Fruit fly (Drosophila melanogaster) whole organism, embryonic: ENCODE results near the gene CG5592.

ENCODE experiments used
- CG10209 ChIP-seq: fragments of 200-800 bp; sonication (Bioruptor generic); optimal IDR thresholded peaks from 3 replicates; lab custom pipeline; 2017; ENCODE audit warnings: missing biosample characterization, mild to moderate bottlenecking, missing genetic modification characterization, missing genetic modification reagents
- CG10462 ChIP-seq: fragments of 200-800 bp; sonication (Bioruptor generic); optimal IDR thresholded peaks from 2 replicates; lab custom pipeline; 2016; ENCODE audit warnings: missing biosample characterization, missing genetic modification characterization
- CG10979 ChIP-seq: fragments of 200-800 bp; sonication (Bioruptor generic); optimal IDR thresholded peaks from 2 replicates; lab custom pipeline; 2018; ENCODE audit warnings: missing biosample characterization, mild to moderate bottlenecking, missing genetic modification characterization, moderate library complexity
- CG13624 ChIP-seq: fragments of 200-800 bp; sonication (Bioruptor generic); optimal IDR thresholded peaks from 2 replicates; lab custom pipeline; 2016; ENCODE audit warnings: missing biosample characterization, missing genetic modification characterization
- CG1529 ChIP-seq: fragments of 200-800 bp; sonication (Bioruptor generic); optimal IDR thresholded peaks from 3 replicates; lab custom pipeline; 2018; ENCODE audit warnings: missing biosample characterization, missing genetic modification characterization
- CG15601 ChIP-seq: fragments of 200-800 bp; sonication (Bioruptor generic); optimal IDR thresholded peaks from 3 replicates; lab custom pipeline; 2019; ENCODE audit warnings: missing biosample characterization, mild to moderate bottlenecking, missing genetic modification characterization, moderate library complexity
- CG16779 ChIP-seq: fragments of 200-800 bp; sonication (Bioruptor generic); IDR thresholded peaks from 2 replicates; pipeline ENCODE4 v1.3.6; 2022; ENCODE audit warnings: missing biosample characterization, missing genetic modification characterization
- CG1792 ChIP-seq: fragments of 200-800 bp; sonication (Bioruptor generic); optimal IDR thresholded peaks from 2 replicates; lab custom pipeline; 2016; ENCODE audit warnings: missing biosample characterization, missing genetic modification characterization
- CG18619 ChIP-seq: fragments of 200-800 bp; sonication (Bioruptor generic); optimal IDR thresholded peaks from 3 replicates; lab custom pipeline; 2017; ENCODE audit warnings: missing biosample characterization, mild to moderate bottlenecking, missing genetic modification characterization
- CG33557 ChIP-seq: fragments of 200-800 bp; sonication (Bioruptor generic); optimal IDR thresholded peaks from 2 replicates; lab custom pipeline; 2019; ENCODE audit warnings: missing biosample characterization, mild to moderate bottlenecking, missing genetic modification characterization, moderate library complexity
- CG6854 ChIP-seq: fragments of 200-800 bp; sonication (Bioruptor generic); optimal IDR thresholded peaks from 3 replicates; lab custom pipeline; 2017; ENCODE audit warnings: missing biosample characterization, mild to moderate bottlenecking, missing genetic modification characterization
- CG7786 ChIP-seq: fragments of 200-800 bp; sonication (Bioruptor generic); optimal IDR thresholded peaks from 2 replicates; lab custom pipeline; 2016; ENCODE audit warnings: missing biosample characterization, missing genetic modification characterization
- CG9215 ChIP-seq: fragments of 200-800 bp; sonication (Bioruptor generic); IDR thresholded peaks from 2 replicates; pipeline ENCODE4 v1.3.6; 2022; ENCODE audit warnings: missing biosample characterization, missing genetic modification characterization
- CTCF ChIP-seq: fragments of 200-800 bp; sonication (Bioruptor generic); optimal IDR thresholded peaks from 2 replicates; lab custom pipeline; 2017; ENCODE audit warnings: missing biosample characterization, mild to moderate bottlenecking, missing genetic modification characterization, moderate library complexity
- Chrac-16 ChIP-seq: fragments of 200-800 bp; sonication (Bioruptor generic); optimal IDR thresholded peaks from 3 replicates; lab custom pipeline; 2016; ENCODE audit warnings: missing biosample characterization, missing genetic modification characterization
- Dbx ChIP-seq: fragments of 200-800 bp; sonication (Bioruptor generic); IDR thresholded peaks from 3 replicates; pipeline ENCODE4 v1.3.6; 2022; ENCODE audit warnings: missing biosample characterization, missing genetic modification characterization
- Dek ChIP-seq: fragments of 200-800 bp; sonication (Bioruptor generic); optimal IDR thresholded peaks from 3 replicates; lab custom pipeline; 2019; ENCODE audit warnings: missing biosample characterization, mild to moderate bottlenecking, missing genetic modification characterization, moderate library complexity
- Doc3 ChIP-seq: fragments of 200-800 bp; sonication (Bioruptor generic); IDR thresholded peaks from 3 replicates; pipeline ENCODE4 v1.3.6; 2022; ENCODE audit warnings: missing biosample characterization, missing genetic modification characterization; ENCODE audit not compliant: partially characterized antibody
- Dref ChIP-seq: fragments of 200-800 bp; sonication (Bioruptor generic); IDR thresholded peaks from 2 replicates; pipeline ENCODE4 v1.3.6; 2022; ENCODE audit warnings: missing biosample characterization, missing genetic modification characterization
- Fer1 ChIP-seq: fragments of 200-800 bp; sonication (Bioruptor generic); optimal IDR thresholded peaks from 2 replicates; lab custom pipeline; 2017; ENCODE audit warnings: missing biosample characterization, mild to moderate bottlenecking, missing genetic modification characterization
- H2.0 ChIP-seq: fragments of 200-800 bp; sonication (Bioruptor generic); IDR thresholded peaks from 2 replicates; pipeline ENCODE4 v1.3.6; 2022; ENCODE audit warnings: missing biosample characterization, missing genetic modification characterization
- Lhr ChIP-seq: fragments of 200-800 bp; sonication (Bioruptor generic); optimal IDR thresholded peaks from 3 replicates; lab custom pipeline; 2017; ENCODE audit warnings: mild to moderate bottlenecking, missing biosample characterization, missing genetic modification reagents, missing genetic modification characterization
- Mrtf ChIP-seq: fragments of 200-800 bp; sonication (Bioruptor generic); IDR thresholded peaks from 3 replicates; pipeline ENCODE4 v1.3.6; 2022; ENCODE audit warnings: missing biosample characterization, missing genetic modification characterization
- Nf-YC ChIP-seq: fragments of 200-800 bp; optimal IDR thresholded peaks from 3 replicates; lab custom pipeline; 2019; ENCODE audit warnings: missing biosample characterization, mild to moderate bottlenecking, missing genetic modification characterization, moderate library complexity
- Side ChIP-seq: fragments of 200-800 bp; sonication (Bioruptor generic); optimal IDR thresholded peaks from 2 replicates; lab custom pipeline; 2016; ENCODE audit warnings: missing biosample characterization, missing genetic modification characterization
- Six4 ChIP-seq: fragments of 200-800 bp; sonication (Bioruptor generic); optimal IDR thresholded peaks from 2 replicates; lab custom pipeline; 2016; ENCODE audit warnings: missing biosample characterization, missing genetic modification characterization
- Vsx1 ChIP-seq: fragments of 200-800 bp; sonication (Bioruptor generic); optimal IDR thresholded peaks from 2 replicates; lab custom pipeline; 2017; ENCODE audit warnings: missing biosample characterization, mild to moderate bottlenecking, missing genetic modification characterization, missing genetic modification reagents
- YL-1 ChIP-seq: fragments of 200-800 bp; sonication (Bioruptor generic); optimal IDR thresholded peaks from 3 replicates; lab custom pipeline; 2017; ENCODE audit warnings: missing biosample characterization, mild to moderate bottlenecking, missing genetic modification characterization
- aop ChIP-seq: fragments of 200-800 bp; sonication (Bioruptor generic); IDR thresholded peaks from 2 replicates; pipeline ENCODE4 v1.3.6; 2022; ENCODE audit warnings: missing biosample characterization, missing genetic modification characterization
- ase ChIP-seq: fragments of 200-800 bp; sonication (Bioruptor generic); IDR thresholded peaks from 3 replicates; pipeline ENCODE4 v1.3.6; 2022; ENCODE audit warnings: missing biosample characterization, missing genetic modification characterization
- ato ChIP-seq: fragments of 200-800 bp; sonication (Bioruptor generic); IDR thresholded peaks from 2 replicates; pipeline ENCODE4 v1.3.6; 2022; ENCODE audit warnings: missing biosample characterization, missing genetic modification characterization; ENCODE audit not compliant: partially characterized antibody
- bowl ChIP-seq: fragments of 200-800 bp; sonication (Bioruptor generic); IDR thresholded peaks from 2 replicates; pipeline ENCODE4 v1.3.6; 2022; ENCODE audit warnings: missing biosample characterization, missing genetic modification characterization
- cas ChIP-seq: fragments of 200-800 bp; sonication (Bioruptor generic); IDR thresholded peaks from 2 replicates; pipeline ENCODE4 v1.3.6; 2022; ENCODE audit warnings: missing biosample characterization, missing genetic modification characterization
- caup ChIP-seq: fragments of 200-800 bp; sonication (Bioruptor generic); optimal IDR thresholded peaks from 3 replicates; lab custom pipeline; 2017; ENCODE audit warnings: missing biosample characterization, mild to moderate bottlenecking, missing genetic modification characterization, moderate library complexity; ENCODE audit not compliant: severe bottlenecking
- danr ChIP-seq: fragments of 200-800 bp; sonication (Bioruptor generic); IDR thresholded peaks from 2 replicates; pipeline ENCODE4 v1.3.6; 2022; ENCODE audit warnings: missing biosample characterization, missing genetic modification characterization
- dpn ChIP-seq, 2 experiments: fragments of 200-800 bp; sonication (Bioruptor generic); optimal IDR thresholded peaks; 3 replicates each; lab custom pipeline; 2016; ENCODE audit warnings: missing biosample characterization in 2 of 2, missing genetic modification characterization in 2 of 2
- en ChIP-seq: fragments of 200-800 bp; sonication (Bioruptor generic); optimal IDR thresholded peaks from 2 replicates; lab custom pipeline; 2016; ENCODE audit warnings: missing biosample characterization, missing genetic modification characterization
- eve ChIP-seq, 2 experiments: fragments of >200 bp; optimal IDR thresholded peaks; 2 replicates each; lab custom pipeline; 2017; ENCODE audit warnings: missing biosample characterization in 2 of 2, missing genetic modification characterization in 2 of 2
- eyg ChIP-seq: fragments of 200-800 bp; sonication (Bioruptor generic); optimal IDR thresholded peaks from 3 replicates; lab custom pipeline; 2016; ENCODE audit warnings: missing biosample characterization, missing genetic modification characterization
- grau ChIP-seq: fragments of 200-800 bp; optimal IDR thresholded peaks from 3 replicates; lab custom pipeline; 2019; ENCODE audit warnings: missing biosample characterization, mild to moderate bottlenecking, missing genetic modification characterization, moderate library complexity
- jigr1 ChIP-seq: fragments of 200-800 bp; sonication (Bioruptor generic); IDR thresholded peaks from 3 replicates; pipeline ENCODE4 v1.3.6; 2022; ENCODE audit warnings: missing biosample characterization, missing genetic modification characterization
- ken ChIP-seq: fragments of 200-800 bp; sonication (Bioruptor generic); IDR thresholded peaks from 3 replicates; pipeline ENCODE4 v1.3.6; 2022; ENCODE audit warnings: missing biosample characterization, missing genetic modification characterization
- luna ChIP-seq: fragments of 200-800 bp; sonication (Bioruptor generic); optimal IDR thresholded peaks from 2 replicates; lab custom pipeline; 2016; ENCODE audit warnings: missing biosample characterization, missing genetic modification characterization
- nerfin-2 ChIP-seq: fragments of 200-800 bp; sonication (Bioruptor generic); IDR thresholded peaks from 2 replicates; pipeline ENCODE4 v1.3.6; 2022; ENCODE audit warnings: missing biosample characterization, missing genetic modification characterization; ENCODE audit not compliant: partially characterized antibody
- nmo ChIP-seq: fragments of 200-800 bp; sonication (Bioruptor generic); optimal IDR thresholded peaks from 2 replicates; lab custom pipeline; 2018; ENCODE audit warnings: missing biosample characterization, mild to moderate bottlenecking, missing genetic modification characterization, moderate library complexity
- otp ChIP-seq: fragments of 200-800 bp; sonication (Bioruptor generic); IDR thresholded peaks from 3 replicates; pipeline ENCODE4, ENCODE4 v1.3.6; 2022; ENCODE audit warnings: missing biosample characterization, missing genetic modification characterization
- pita ChIP-seq: fragments of 200-800 bp; sonication (Bioruptor generic); optimal IDR thresholded peaks from 2 replicates; lab custom pipeline; 2017; ENCODE audit warnings: missing biosample characterization, mild to moderate bottlenecking, missing genetic modification characterization
- sr ChIP-seq: fragments of 200-800 bp; sonication (Bioruptor generic); IDR thresholded peaks from 3 replicates; pipeline ENCODE4 v1.3.6; 2022; ENCODE audit warnings: missing biosample characterization, missing genetic modification characterization
- usp ChIP-seq: fragments of >200 bp; optimal IDR thresholded peaks from 2 replicates; lab custom pipeline; 2017; ENCODE audit warnings: missing biosample characterization, missing genetic modification characterization
- vfl ChIP-seq: fragments of 200-800 bp; sonication (Bioruptor generic); optimal IDR thresholded peaks from 2 replicates; lab custom pipeline; 2016; ENCODE audit warnings: missing biosample characterization, missing genetic modification characterization

Gene CG5592

DNA sequence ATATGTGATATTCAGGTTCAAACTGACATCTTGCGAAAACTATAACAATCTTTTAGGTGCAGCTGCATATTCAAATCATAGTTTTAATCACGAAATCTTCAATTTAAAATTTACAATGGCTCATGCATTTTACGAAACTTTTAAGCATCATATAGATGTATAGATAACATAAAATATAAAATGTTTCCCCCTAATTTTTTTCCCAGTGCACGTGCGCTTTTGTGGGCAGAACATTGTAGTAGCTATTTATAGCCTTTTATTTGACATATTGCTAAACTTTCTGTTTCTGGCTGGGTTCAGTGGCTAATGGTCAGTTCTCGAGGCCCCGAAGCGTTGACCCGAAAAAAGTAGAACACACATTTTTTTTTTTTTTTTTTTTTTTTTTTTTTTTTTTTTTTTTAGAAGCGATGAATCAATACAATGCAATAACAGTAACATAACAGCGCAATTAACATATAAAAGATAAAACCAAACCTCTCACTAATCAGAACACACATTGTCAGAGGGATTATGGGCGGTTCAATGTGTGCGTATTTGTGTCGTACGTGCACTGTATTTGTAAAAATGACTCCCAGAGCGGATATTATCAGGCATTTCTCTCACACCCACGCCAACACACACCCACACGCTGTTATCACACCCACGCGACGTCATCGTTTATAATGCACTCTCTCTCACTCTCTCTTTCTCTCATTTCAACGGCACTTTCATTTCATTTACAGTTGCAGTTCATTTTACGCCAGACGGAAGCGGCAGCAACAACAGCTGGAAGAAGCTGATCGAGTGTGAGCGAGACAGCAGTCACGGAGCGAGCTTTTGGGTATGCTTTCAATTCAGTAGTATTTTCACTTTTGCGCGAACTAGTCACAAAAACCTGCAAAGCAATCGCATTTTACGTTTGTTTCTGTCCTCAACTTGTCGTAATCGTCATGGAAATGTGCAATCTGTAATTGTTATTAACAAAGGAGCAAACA, 28.9 kb downstream of the CG5592 start (continued):
- TF ChIP-seq jigr1 (GFP tag; lab: Robert Waterston, UW) (no peak), aop (GFP tag; lab: Robert Waterston, UW) (no peak), caup (GFP tag; lab: Kevin White, UChicago) (no peak), eve (GFP tag; optimal IDR thresholded peaks at IDR 0.05; lab: Kevin White, UChicago) (no peak), en (peak; percentile 21), Vsx1 (GFP tag; lab: Kevin White, UChicago) (peak; percentile 49), ken (GFP tag; lab: Robert Waterston, UW) (no peak), eyg (GFP tag; lab: Kevin White, UChicago) (no peak), Six4 (GFP tag; lab: Kevin White, UChicago) (peak; percentile 28), Dek (tag; lab: Kevin White, UChicago) (peak; percentile 22), CG13624 (GFP tag; lab: Kevin White, UChicago) (peak; percentile 31), otp (no peak; the same call in 2 of the 3 replicates), CG10462 (GFP tag; lab: Kevin White, UChicago) (peak; percentile 17), H2.0 (GFP tag; lab: Robert Waterston, UW) (peak; percentile 22), Lhr (GFP tag; lab: Kevin White, UChicago) (no peak), nerfin-2 (GFP tag; lab: Robert Waterston, UW) (no peak), vfl (GFP tag; lab: Kevin White, UChicago) (no peak), luna (no peak), Chrac-16 (GFP tag; lab: Kevin White, UChicago) (peak; percentile 18), pita (GFP tag; lab: Kevin White, UChicago) (no peak), grau (tag; lab: Kevin White, UChicago) (peak; percentile 67), danr (GFP tag; lab: Robert Waterston, UW) (no peak), Doc3 (GFP tag; lab: Robert Waterston, UW) (no peak), CG33557 (GFP tag; lab: Kevin White, UChicago) (no peak), CG10979 (peak; percentile 17), cas (GFP tag; lab: Robert Waterston, UW) (no peak), Dbx (GFP tag; lab: Robert Waterston, UW) (no peak), sr (peak; percentile 99), ato (GFP tag; lab: Robert Waterston, UW) (no peak), Mrtf (GFP tag; lab: Robert Waterston, UW) (no peak), ase (0 out of 3 replicates have a peak, but pooled peaks have one; percentile 20), usp (GFP tag; lab: Kevin White, UChicago) (no peak), CG16779 (GFP tag; lab: Robert Waterston, UW) (no peak), Side (GFP tag; lab: Kevin White, UChicago) (peak; percentile 16), bowl (GFP tag; lab: Robert Waterston, UW) (0 out of 2 replicates have a peak, but pooled peaks have one; percentile 12), dpn (GFP tag; optimal IDR thresholded peaks at IDR 0.05; lab: Kevin White, UChicago) (peak; percentile 19 to 46), CG6854 (GFP tag; lab: Kevin White, UChicago) (no peak), CG1792 (GFP tag; lab: Kevin White, UChicago) (no peak), Dref (no peak), CG7786 (GFP tag; lab: Kevin White, UChicago) (peak; percentile 27), YL-1 (GFP tag; lab: Kevin White, UChicago) (no peak), Nf-YC (tag; lab: Kevin White, UChicago) (peak; percentile 26), nmo (GFP tag; lab: Kevin White, UChicago) (peak; percentile 65), CG15601 (tag; lab: Kevin White, UChicago) (peak; percentile 38), Fer1 (GFP tag; lab: Kevin White, UChicago) (no peak), CTCF (GFP tag; lab: Kevin White, UChicago) (no peak), CG18619 (GFP tag; lab: Kevin White, UChicago) (peak; percentile 22), CG9215 (GFP tag; lab: Robert Waterston, UW) (no peak), CG10209 (GFP tag; lab: Kevin White, UChicago) (peak; percentile 47), CG1529 (GFP tag; lab: Kevin White, UChicago) (peak; percentile 47)
